Worm (Caenorhabditis elegans) whole organism, L4 larva: ENCODE data around the gene T08G2.2.

Experiments
- F10B5.3 ChIP-seq: sonication (generic microtip); optimal IDR thresholded peaks from 2 replicates; lab custom pipeline; 2016; ENCODE audit warnings: mild to moderate bottlenecking, missing genetic modification characterization, missing compliant biosample characterization
- F26F4.8 ChIP-seq: fragments of 200-800 bp; sonication (Bioruptor generic); conservative IDR thresholded peaks from 2 replicates; pipeline ENCODE4 v1.3.6; 2022; ENCODE audit warnings: missing genetic modification characterization, missing compliant biosample characterization
- F49E8.2 ChIP-seq: sonication (generic microtip); optimal IDR thresholded peaks from 2 replicates; lab custom pipeline; 2016; ENCODE audit warnings: missing compliant biosample characterization, mild to moderate bottlenecking, missing genetic modification characterization, borderline replicate concordance
- T20F7.1 ChIP-seq: fragments of 200-800 bp; sonication (Bioruptor generic); optimal IDR thresholded peaks from 2 replicates; lab custom pipeline; 2018; ENCODE audit warnings: mild to moderate bottlenecking, missing genetic modification characterization, missing compliant biosample characterization
- aha-1 ChIP-seq: fragments of 150-350 bp; peaks from one replicate; lab custom pipeline; 2014; ENCODE audit warnings: missing biosample characterization, missing genetic modification characterization
- ama-1 ChIP-seq: fragments of 150-350 bp; optimal IDR thresholded peaks from 2 replicates; lab custom pipeline; 2014; ENCODE audit warnings: inconsistent platforms, mixed read lengths
- attf-4 ChIP-seq: sonication (generic microtip); optimal IDR thresholded peaks from 3 replicates; lab custom pipeline; 2017; ENCODE audit warnings: missing biosample characterization, missing genetic modification characterization
- ceh-20 ChIP-seq: fragments of 200-800 bp; sonication (Bioruptor generic); IDR thresholded peaks from 2 replicates; pipeline ENCODE4 v1.3.6; 2022; ENCODE audit warnings: missing genetic modification reagents, missing genetic modification characterization, missing compliant biosample characterization
- ceh-32 ChIP-seq: sonication (generic microtip); optimal IDR thresholded peaks from 2 replicates; lab custom pipeline; 2016; ENCODE audit warnings: mild to moderate bottlenecking, missing genetic modification characterization, missing compliant biosample characterization; ENCODE audit not compliant: poor library complexity
- ceh-44 ChIP-seq: fragments of 200-800 bp; sonication (Bioruptor generic); IDR thresholded peaks from 2 replicates; pipeline ENCODE4 v1.3.6; 2022; ENCODE audit warnings: missing genetic modification reagents, missing genetic modification characterization, missing compliant biosample characterization
- ctbp-1 ChIP-seq: fragments of 200-800 bp; sonication (Bioruptor generic); IDR thresholded peaks from 2 replicates; pipeline ENCODE4 v1.3.6; 2022; ENCODE audit warnings: missing genetic modification reagents, missing genetic modification characterization, missing compliant biosample characterization
- daf-16 ChIP-seq, 3 experiments: sonication (generic microtip); optimal IDR thresholded peaks; 2 replicates each; lab custom pipeline; 2016 to 2017; ENCODE audit warnings: missing genetic modification characterization in 3 of 3, missing genetic modification reagents in 3 of 3, mild to moderate bottlenecking in 2 of 3, missing compliant biosample characterization in 2 of 3, missing biosample characterization in 1 of 3, moderate library complexity in 1 of 3
- dmd-8 ChIP-seq: fragments of 200-800 bp; sonication (Bioruptor generic); IDR thresholded peaks from 2 replicates; pipeline ENCODE4 v1.3.6; 2022; ENCODE audit warnings: missing genetic modification characterization, missing compliant biosample characterization
- dmd-9 ChIP-seq: fragments of 200-800 bp; sonication (Bioruptor generic); IDR thresholded peaks from 2 replicates; pipeline ENCODE4 v1.3.6; 2022; ENCODE audit warnings: missing genetic modification reagents, missing genetic modification characterization, missing compliant biosample characterization
- dpl-1 ChIP-seq: fragments of 150-350 bp; optimal IDR thresholded peaks from 2 replicates; lab custom pipeline; 2014; ENCODE audit warnings: missing biosample characterization, missing genetic modification reagents, missing genetic modification characterization
- egl-43 ChIP-seq: fragments of 200-800 bp; sonication (Bioruptor generic); IDR thresholded peaks from 2 replicates; pipeline ENCODE4 v1.3.6; 2022; ENCODE audit warnings: missing genetic modification reagents, missing genetic modification characterization, missing compliant biosample characterization
- fos-1 ChIP-seq: fragments of 150-350 bp; optimal IDR thresholded peaks from 2 replicates; lab custom pipeline; 2014; ENCODE audit warnings: missing biosample characterization, missing genetic modification characterization
- hif-1 ChIP-seq, 2 experiments: sonication (generic microtip); optimal IDR thresholded peaks; 2 replicates each; lab custom pipeline; 2016 to 2017; ENCODE audit warnings: missing compliant biosample characterization in 2 of 2, missing genetic modification characterization in 2 of 2, missing genetic modification reagents in 2 of 2, missing genotype in 2 of 2, mild to moderate bottlenecking in 1 of 2
- jun-1 ChIP-seq: fragments of 150-350 bp; optimal IDR thresholded peaks from 2 replicates; lab custom pipeline; 2014; ENCODE audit warnings: missing biosample characterization, missing genetic modification reagents, missing genetic modification characterization
- lin-1 ChIP-seq: fragments of 200-800 bp; sonication (Bioruptor generic); IDR thresholded peaks from 2 replicates; pipeline ENCODE4 v1.3.6; 2022; ENCODE audit warnings: missing genetic modification reagents, missing genetic modification characterization, missing compliant biosample characterization
- lin-13 ChIP-seq: fragments of 150-350 bp; optimal IDR thresholded peaks from 2 replicates; lab custom pipeline; 2014; ENCODE audit warnings: missing biosample characterization, missing genetic modification reagents, missing genetic modification characterization
- lin-15B ChIP-seq: fragments of 150-350 bp; sonication (generic microtip); optimal IDR thresholded peaks from 3 replicates; lab custom pipeline; 2014; ENCODE audit warnings: missing biosample characterization, missing genetic modification characterization
- lir-3 ChIP-seq: sonication (generic microtip); optimal IDR thresholded peaks from 2 replicates; lab custom pipeline; 2016; ENCODE audit warnings: mild to moderate bottlenecking, missing genetic modification characterization, missing compliant biosample characterization
- lsy-2 ChIP-seq, 2 experiments: fragments of 150-350 bp in 1 of 2; sonication (generic microtip) in 1 of 2; optimal IDR thresholded peaks; 2 replicates each; lab custom pipeline; 2014 to 2017; ENCODE audit warnings: missing biosample characterization in 2 of 2, missing genetic modification characterization in 2 of 2
- madf-5 ChIP-seq, 2 experiments: fragments of 200-800 bp; sonication (Bioruptor generic); IDR thresholded peaks; 2 replicates each; pipeline ENCODE4 v1.3.6; 2022; ENCODE audit warnings: missing compliant biosample characterization in 2 of 2, missing genetic modification characterization in 2 of 2
- mdl-1 ChIP-seq, 2 experiments: fragments of 150-350 bp in 1 of 2; sonication (generic microtip) in 1 of 2; optimal IDR thresholded peaks; 2 replicates each; lab custom pipeline; 2014 to 2017; ENCODE audit warnings: missing biosample characterization in 2 of 2, missing genetic modification characterization in 2 of 2
- mes-2 ChIP-seq: sonication (generic microtip); optimal IDR thresholded peaks from 2 replicates; lab custom pipeline; 2016; ENCODE audit warnings: missing genotype, mild to moderate bottlenecking, missing genetic modification characterization, missing compliant biosample characterization; ENCODE audit not compliant: poor library complexity, severe bottlenecking
- mxl-2 ChIP-seq: fragments of 200-800 bp; sonication (Bioruptor generic); conservative IDR thresholded peaks from 2 replicates; pipeline ENCODE4 v1.3.6; 2022; ENCODE audit warnings: missing genetic modification reagents, missing genetic modification characterization, missing compliant biosample characterization
- nhr-10 ChIP-seq: fragments of 150-350 bp; optimal IDR thresholded peaks from 2 replicates; lab custom pipeline; 2014; ENCODE audit warnings: missing biosample characterization, missing genetic modification characterization
- nhr-11 ChIP-seq: fragments of 150-350 bp; optimal IDR thresholded peaks from 2 replicates; lab custom pipeline; 2014; ENCODE audit warnings: missing biosample characterization, missing genetic modification characterization
- nhr-111 ChIP-seq: fragments of 200-800 bp; sonication (Bioruptor generic); optimal IDR thresholded peaks from 2 replicates; lab custom pipeline; 2018; ENCODE audit warnings: mild to moderate bottlenecking, missing genetic modification characterization, missing compliant biosample characterization
- nhr-25 ChIP-seq: sonication (generic microtip); optimal IDR thresholded peaks from 2 replicates; lab custom pipeline; 2017; ENCODE audit warnings: missing genetic modification characterization, mild to moderate bottlenecking, missing compliant biosample characterization, antibody characterized with exemption, moderate library complexity, borderline replicate concordance; ENCODE audit not compliant: insufficient read depth
- nhr-42 ChIP-seq: fragments of 200-800 bp; sonication (Bioruptor generic); IDR thresholded peaks from 2 replicates; pipeline ENCODE4 v1.3.6; 2022; ENCODE audit warnings: missing genetic modification characterization, missing compliant biosample characterization
- nhr-76 ChIP-seq: fragments of 150-350 bp; optimal IDR thresholded peaks from 2 replicates; lab custom pipeline; 2014; ENCODE audit warnings: missing biosample characterization, missing genetic modification characterization
- nhr-77 ChIP-seq: fragments of 150-350 bp; optimal IDR thresholded peaks from 2 replicates; lab custom pipeline; 2014; ENCODE audit warnings: missing biosample characterization, missing genetic modification characterization
- pha-4 ChIP-seq, 2 experiments: fragments of 150-350 bp in 1 of 2; fragments of 200-800 bp in 1 of 2; sonication (Bioruptor generic) in 1 of 2; IDR thresholded peaks in 1 of 2; optimal IDR thresholded peaks in 1 of 2; 2 replicates each; pipeline versions ENCODE4 v1.3.6 to Lab custom; 2014 to 2022; ENCODE audit warnings: missing genetic modification characterization in 2 of 2, missing genetic modification reagents in 2 of 2, missing biosample characterization in 1 of 2, missing compliant biosample characterization in 1 of 2
- saeg-2 ChIP-seq: fragments of 200-800 bp; sonication (Bioruptor generic); IDR thresholded peaks from 2 replicates; pipeline ENCODE4 v1.3.6; 2022; ENCODE audit warnings: missing genetic modification reagents, missing genetic modification characterization, missing compliant biosample characterization
- set-16 ChIP-seq: fragments of 200-800 bp; sonication (Bioruptor generic); IDR thresholded peaks from 2 replicates; pipeline ENCODE4 v1.3.6; 2022; ENCODE audit warnings: missing genetic modification reagents, missing genetic modification characterization, missing compliant biosample characterization
- skn-1 ChIP-seq: fragments of 150-350 bp; optimal IDR thresholded peaks from 2 replicates; lab custom pipeline; 2014; ENCODE audit warnings: missing biosample characterization, missing genetic modification characterization
- snpc-1.2 ChIP-seq: fragments of 200-800 bp; sonication (Bioruptor generic); IDR thresholded peaks from 2 replicates; pipeline ENCODE4 v1.3.6; 2022; ENCODE audit warnings: missing genetic modification reagents, missing genetic modification characterization, missing compliant biosample characterization
- spr-1 ChIP-seq: sonication (generic microtip); optimal IDR thresholded peaks from 2 replicates; lab custom pipeline; 2016; ENCODE audit warnings: mild to moderate bottlenecking, missing genetic modification characterization, missing compliant biosample characterization
- tag-97 ChIP-seq: fragments of 200-800 bp; sonication (Bioruptor generic); IDR thresholded peaks from 2 replicates; pipeline ENCODE4 v1.3.6; 2022; ENCODE audit warnings: missing genetic modification characterization, missing compliant biosample characterization
- unc-39 ChIP-seq: sonication (generic microtip); optimal IDR thresholded peaks from 2 replicates; lab custom pipeline; 2017; ENCODE audit warnings: missing biosample characterization, missing genetic modification characterization
- zfp-2 ChIP-seq: sonication (generic microtip); optimal IDR thresholded peaks from 2 replicates; lab custom pipeline; 2016; ENCODE audit warnings: mild to moderate bottlenecking, missing genetic modification characterization, missing compliant biosample characterization
- zfp-3 ChIP-seq: fragments of 200-800 bp; sonication (Bioruptor generic); conservative IDR thresholded peaks from 2 replicates; pipeline ENCODE4 v1.3.6; 2022; ENCODE audit warnings: missing genetic modification reagents, missing genetic modification characterization, missing compliant biosample characterization
- ztf-7 ChIP-seq: fragments of 150-350 bp; optimal IDR thresholded peaks from 2 replicates; lab custom pipeline; 2014; ENCODE audit warnings: missing biosample characterization, missing genetic modification characterization

Gene T08G2.2

DNA sequence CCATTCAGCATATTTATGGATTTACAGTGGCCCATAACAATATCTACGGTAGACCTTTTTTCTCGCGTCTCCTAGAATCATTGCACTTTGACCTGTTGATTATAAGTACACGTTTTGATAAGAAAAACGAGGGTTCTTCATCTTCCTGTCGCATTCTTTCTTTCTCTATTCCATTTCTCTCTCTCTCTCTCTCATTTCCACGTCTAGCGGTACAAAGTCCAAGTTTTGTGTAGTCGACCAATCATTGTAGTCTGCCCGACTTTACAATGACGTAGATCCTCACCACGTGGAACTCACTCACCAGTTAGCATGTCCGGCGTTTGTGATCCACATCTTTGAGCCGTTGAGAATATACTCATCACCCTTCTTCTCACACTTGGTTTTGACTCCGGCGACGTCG, 7.0 kb upstream of the T08G2.2 start (continued):
- TF ChIP-seq daf-16 (GFP tag; optimal IDR thresholded peaks at IDR 0.05; lab: Kevin White, UChicago): no peak
- peak; percentile 43 for TF ChIP-seq daf-16 (tag; optimal IDR thresholded peaks at IDR 0.05; lab: Kevin White, UChicago)
- no peak for TF ChIP-seq T20F7.1
- no peak for TF ChIP-seq ceh-20 (GFP tag; lab: Robert Waterston, UW)
- TF ChIP-seq jun-1 (tag; lab: Kevin White, UChicago): no peak
- TF ChIP-seq lin-15B (tag; lab: Kevin White, UChicago): no peak
- TF ChIP-seq dmd-8 (GFP tag; lab: Robert Waterston, UW): no peak
- TF ChIP-seq lin-1: 0 out of 2 replicates have a peak, but pooled peaks have one; percentile 16
- no peak for TF ChIP-seq F26F4.8
- no peak for TF ChIP-seq spr-1 (tag; lab: Kevin White, UChicago)
- peak; percentile 4; the same call in 1 of the 2 replicates for TF ChIP-seq pha-4 (GFP tag; IDR thresholded peaks at IDR 0.05; lab: Robert Waterston, UW)
- no peak for TF ChIP-seq pha-4 (tag; optimal IDR thresholded peaks at IDR 0.05; lab: Kevin White, UChicago)
- no peak for TF ChIP-seq unc-39 (tag; lab: Kevin White, UChicago)
- TF ChIP-seq ceh-44 (GFP tag; lab: Robert Waterston, UW): no peak
- no peak for TF ChIP-seq madf-5 (GFP tag; IDR thresholded peaks at IDR 0.05; lab: Robert Waterston, UW)
- TF ChIP-seq nhr-111 (GFP tag; lab: Kevin White, UChicago): no peak
- no peak for TF ChIP-seq lin-13 (GFP tag; lab: Kevin White, UChicago)
- TF ChIP-seq mxl-2 (GFP tag; lab: Robert Waterston, UW): no peak
- TF ChIP-seq zfp-3 (GFP tag; lab: Robert Waterston, UW): no peak
- peak; percentile 0 for TF ChIP-seq mes-2
- no peak for TF ChIP-seq nhr-42 (GFP tag; lab: Robert Waterston, UW)
- TF ChIP-seq lir-3 (tag; lab: Kevin White, UChicago): no peak
- no peak for TF ChIP-seq ztf-7 (tag; lab: Kevin White, UChicago)
- TF ChIP-seq mdl-1 (tag; optimal IDR thresholded peaks at IDR 0.05; lab: Kevin White, UChicago): peak; percentile 71 to 88
- TF ChIP-seq ctbp-1 (GFP tag; lab: Robert Waterston, UW): no peak
- no peak for TF ChIP-seq zfp-2
- TF ChIP-seq aha-1 (tag; lab: Kevin White, UChicago): no peak
- no peak for TF ChIP-seq attf-4 (tag; lab: Kevin White, UChicago)
- no peak for TF ChIP-seq hif-1 (tag; optimal IDR thresholded peaks at IDR 0.05; lab: Kevin White, UChicago)
- TF ChIP-seq egl-43 (GFP tag; lab: Robert Waterston, UW): no peak
- TF ChIP-seq F10B5.3 (tag; lab: Kevin White, UChicago): no peak
- TF ChIP-seq tag-97 (GFP tag; lab: Robert Waterston, UW): no peak
- no peak for TF ChIP-seq ama-1
- no peak for TF ChIP-seq F49E8.2
- peak in 1 of 2 experiments; percentile 39 for TF ChIP-seq lsy-2 (tag; optimal IDR thresholded peaks at IDR 0.05; lab: Kevin White, UChicago)
- TF ChIP-seq nhr-10 (tag; lab: Kevin White, UChicago): peak; percentile 43
- no peak for TF ChIP-seq ceh-32 (tag; lab: Kevin White, UChicago)
- TF ChIP-seq dmd-9 (GFP tag; lab: Robert Waterston, UW): no peak
- TF ChIP-seq saeg-2: no peak
- no peak for TF ChIP-seq nhr-76
- peak; percentile 86 for TF ChIP-seq nhr-11 (tag; lab: Kevin White, UChicago)
- TF ChIP-seq skn-1 (tag; lab: Kevin White, UChicago): no peak
- TF ChIP-seq nhr-77 (tag; lab: Kevin White, UChicago): no peak

- no peak for TF ChIP-seq fos-1
- no peak for TF ChIP-seq snpc-1.2 (GFP tag; lab: Robert Waterston, UW)
- peak; percentile 61 for TF ChIP-seq set-16 (GFP tag; lab: Robert Waterston, UW)
- peak; percentile 7; the same call in 1 of the 2 replicates for TF ChIP-seq pha-4 (GFP tag; IDR thresholded peaks at IDR 0.05; lab: Robert Waterston, UW)
- no peak for TF ChIP-seq pha-4 (tag; optimal IDR thresholded peaks at IDR 0.05; lab: Kevin White, UChicago)
- peak; percentile 59 for TF ChIP-seq aha-1 (tag; lab: Kevin White, UChicago)
- no peak for TF ChIP-seq dpl-1 (GFP tag; lab: Kevin White, UChicago)
- peak; percentile 40; the same call in 1 of the 2 replicates for TF ChIP-seq dmd-9 (GFP tag; lab: Robert Waterston, UW)
- no peak for TF ChIP-seq nhr-25 (tag; lab: Kevin White, UChicago)
These were observed 6.6 kb upstream of the T08G2.2 start for ce11 chrX:17215753-17216152.
